Worm (Caenorhabditis elegans): Measurements from ENCODE around the gene K01A6.6.

ce11 chrIV:11710331-11710730, 24.8 kb upstream of the K01A6.6 start:
- TF ChIP-seq skn-1 (tag; optimal IDR thresholded peaks at IDR 0.05) (no peak), nhr-11 (tag; optimal IDR thresholded peaks at IDR 0.05) (no peak)

Data from whole organism, L2 larva.